Worm (Caenorhabditis elegans): Measurements from ENCODE around the gene nlp-35.
A peak's percentile ranks its signal among the peaks of the same experiment; 100 is the strongest.

DNA sequence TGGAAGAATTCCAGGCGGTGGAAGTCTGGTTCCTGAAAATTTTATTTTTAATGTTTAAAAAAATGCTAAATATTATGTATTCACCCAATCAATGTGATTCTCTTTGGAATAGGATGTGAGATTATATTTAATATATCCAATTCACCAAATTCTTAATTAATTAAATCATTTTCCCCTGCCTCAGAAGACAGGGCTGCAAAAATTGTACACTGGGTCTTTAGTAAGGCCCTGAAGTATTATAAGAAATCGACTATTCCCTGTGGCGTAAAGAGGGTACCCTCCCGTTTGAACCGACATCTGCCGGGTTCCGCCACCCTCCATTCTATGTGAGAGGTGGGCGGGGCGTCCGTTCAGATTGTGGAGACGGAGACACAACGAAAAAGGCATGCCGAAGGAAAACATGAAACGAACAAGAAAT, 7.5 kb downstream of the nlp-35 start:
- TF ChIP-seq aly-2 (tag; optimal IDR thresholded peaks at IDR 0.05) (no peak), nhr-10 (tag; optimal IDR thresholded peaks at IDR 0.05) (no peak), ztf-4 (tag; optimal IDR thresholded peaks at IDR 0.05) (peak; percentile 66), elt-3 (tag; optimal IDR thresholded peaks at IDR 0.05) (no peak), ztf-11 (tag; optimal IDR thresholded peaks at IDR 0.05) (peak; percentile 18), nhr-25 (tag; optimal IDR thresholded peaks at IDR 0.05) (peak; percentile 81)
